Worm (Caenorhabditis elegans) whole organism, late embryonic: Measurements from ENCODE around the gene idpa-1.

Source experiments
- C08G9.2 ChIP-seq: sonication (generic microtip); optimal IDR thresholded peaks from 2 replicates; lab custom pipeline; 2016; ENCODE audit warnings: mild to moderate bottlenecking, missing genetic modification characterization, moderate library complexity, missing compliant biosample characterization
- ama-1 ChIP-seq: fragments of 150-350 bp; optimal IDR thresholded peaks from 2 replicates; lab custom pipeline; 2014
- ceh-18 ChIP-seq: sonication (generic microtip); optimal IDR thresholded peaks from 2 replicates; lab custom pipeline; 2016; ENCODE audit warnings: missing genetic modification characterization, missing compliant biosample characterization
- dve-1 ChIP-seq: sonication (generic microtip); optimal IDR thresholded peaks from 2 replicates; lab custom pipeline; 2017; ENCODE audit warnings: antibody characterized with exemption, mild to moderate bottlenecking, missing genetic modification characterization, missing compliant biosample characterization
- fkh-10 ChIP-seq: fragments of 150-350 bp; optimal IDR thresholded peaks from 2 replicates; lab custom pipeline; 2014; ENCODE audit warnings: missing biosample characterization, missing genetic modification reagents, missing genetic modification characterization
- hlh-13 ChIP-seq: fragments of 200-800 bp; sonication (Bioruptor generic); optimal IDR thresholded peaks from 2 replicates; lab custom pipeline; 2018; ENCODE audit warnings: mild to moderate bottlenecking, missing genetic modification characterization, missing compliant biosample characterization
- hlh-8 ChIP-seq: sonication (generic microtip); optimal IDR thresholded peaks from 2 replicates; lab custom pipeline; 2016; ENCODE audit warnings: missing genotype, missing genetic modification characterization, missing compliant biosample characterization
- pha-2 ChIP-seq: sonication (generic microtip); optimal IDR thresholded peaks from 2 replicates; lab custom pipeline; 2017; ENCODE audit warnings: mild to moderate bottlenecking, missing genetic modification characterization, missing compliant biosample characterization
- ref-2 ChIP-seq: sonication (generic microtip); optimal IDR thresholded peaks from 2 replicates; lab custom pipeline; 2016; ENCODE audit warnings: missing genetic modification characterization, missing compliant biosample characterization
- sox-4 ChIP-seq: sonication (generic microtip); optimal IDR thresholded peaks from 2 replicates; lab custom pipeline; 2017; ENCODE audit warnings: mild to moderate bottlenecking, missing genetic modification characterization, inconsistent platforms, missing compliant biosample characterization
- tbx-7 ChIP-seq: sonication (generic microtip); optimal IDR thresholded peaks from 2 replicates; lab custom pipeline; 2016; ENCODE audit warnings: missing genotype, missing genetic modification characterization, missing compliant biosample characterization
- unc-86 ChIP-seq: sonication (generic microtip); optimal IDR thresholded peaks from 2 replicates; lab custom pipeline; 2016; ENCODE audit warnings: missing genetic modification characterization, missing compliant biosample characterization
- ztf-16 ChIP-seq: sonication (generic microtip); optimal IDR thresholded peaks from 2 replicates; lab custom pipeline; 2017; ENCODE audit warnings: missing genetic modification characterization, missing compliant biosample characterization

DNA sequence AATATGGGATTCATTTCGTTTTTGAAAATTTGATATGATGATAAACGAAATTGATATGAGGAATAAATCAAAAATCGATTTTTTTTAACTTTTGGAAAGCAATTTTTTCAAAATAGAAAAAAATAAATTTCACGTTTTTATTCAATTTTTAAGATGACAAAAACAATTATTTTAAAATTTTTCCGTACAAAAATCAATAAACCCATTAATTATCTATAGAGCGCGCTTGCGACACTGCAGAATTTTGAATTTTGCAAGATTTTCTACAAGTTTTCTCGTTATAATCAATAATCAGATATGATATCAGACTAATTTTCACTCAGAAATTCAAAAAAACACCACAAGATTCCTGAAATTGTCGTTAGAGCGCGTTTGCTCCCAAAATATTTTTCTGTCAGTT, 43.0 kb upstream of the idpa-1 start, which contains the start of gene R10F2.6:
- TF ChIP-seq tbx-7 (no peak), ref-2 (tag; lab: Kevin White, UChicago) (no peak), sox-4 (tag; lab: Kevin White, UChicago) (no peak), hlh-13 (GFP tag; lab: Kevin White, UChicago) (no peak), hlh-8 (tag; lab: Kevin White, UChicago) (no peak), dve-1 (tag; lab: Kevin White, UChicago) (no peak), ztf-16 (tag; lab: Kevin White, UChicago) (no peak), fkh-10 (no peak), C08G9.2 (tag; lab: Kevin White, UChicago) (no peak), pha-2 (tag; lab: Kevin White, UChicago) (no peak), ama-1 (lab: Kevin White, UChicago) (no peak), unc-86 (tag; lab: Kevin White, UChicago) (no peak), ceh-18 (tag; lab: Kevin White, UChicago) (no peak)
